Fruit fly (Drosophila melanogaster) S2 (cell line): Measurements from ENCODE around the gene CG12605.

Experiments used
- CG8478 ChIP-seq: fragments of >200 bp; optimal IDR thresholded peaks from 2 replicates; lab custom pipeline; 2018
- CTCF ChIP-seq, 2 experiments: fragments of >200 bp; optimal IDR thresholded peaks; 2 replicates each; lab custom pipeline; 2018

dm6 chr3L:3937806-3938205 lies 26.8 kb downstream of the CG12605 start, which contains the start of gene CG10866:
- TF ChIP-seq CG8478 (lab: Kevin White, UChicago) (no peak), CTCF (optimal IDR thresholded peaks at IDR 0.05; lab: Kevin White, UChicago) (no peak)
